Worm (Caenorhabditis elegans): Measurements from ENCODE around the gene dct-11.

DNA sequence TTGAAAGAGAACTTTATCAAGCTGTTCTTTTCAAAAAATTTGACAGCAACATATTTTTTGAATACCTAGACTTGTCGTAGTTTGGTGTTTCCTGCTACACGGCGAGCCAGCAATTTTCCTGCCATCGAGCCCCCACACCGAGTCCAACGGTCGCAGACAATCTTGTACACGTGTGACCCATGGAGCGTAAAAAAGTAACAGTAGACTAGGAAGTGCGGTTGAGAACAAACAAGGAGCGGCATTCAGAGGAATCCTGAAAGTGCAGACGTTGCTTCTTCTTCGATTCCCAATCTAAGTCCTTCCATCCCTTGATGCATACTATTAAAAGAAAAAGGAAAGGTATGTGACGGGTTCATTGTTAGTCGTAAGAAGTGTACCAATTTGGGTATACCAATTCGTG lies 48.7 kb downstream of the dct-11 start, which contains the start of gene twnk-1:
- TF ChIP-seq dpl-1 (GFP tag; optimal IDR thresholded peaks at IDR 0.05) = no peak
- no peak for TF ChIP-seq snpc-4 (tag; optimal IDR thresholded peaks at IDR 0.05)
- TF ChIP-seq mdl-1 (tag; optimal IDR thresholded peaks at IDR 0.05) = no peak

Measured in whole organism, L4 larva.